Worm (Caenorhabditis elegans) whole organism, young adult: ENCODE measurements around the gene eef-1B.2.
"Not testable (repeated sequence)": the region's sequence is repeated elsewhere in the genome, so short reads cannot be mapped to it uniquely, and the experiment has no call there.

Experiments
- B0019.2 ChIP-seq: fragments of 200-800 bp; sonication (Bioruptor generic); conservative IDR thresholded peaks from 2 replicates; pipeline ENCODE4 v1.3.6; 2022; ENCODE audit warnings: missing genetic modification reagents, missing genetic modification characterization, missing compliant biosample characterization
- B0336.3 ChIP-seq: fragments of 200-800 bp; sonication (Bioruptor generic); IDR thresholded peaks from 2 replicates; pipeline ENCODE4 v1.3.6; 2022; ENCODE audit warnings: missing genetic modification characterization, missing compliant biosample characterization
- F10E7.11 ChIP-seq: sonication (generic microtip); optimal IDR thresholded peaks from 2 replicates; lab custom pipeline; 2017; ENCODE audit warnings: mild to moderate bottlenecking, missing genetic modification characterization, moderate library complexity, missing compliant biosample characterization
- F33H1.4 ChIP-seq: fragments of 200-800 bp; sonication (Bioruptor generic); IDR thresholded peaks from 2 replicates; pipeline ENCODE4 v1.3.6; 2022; ENCODE audit warnings: missing genetic modification reagents, missing genetic modification characterization, missing compliant biosample characterization
- K12H6.12 ChIP-seq: fragments of 200-800 bp; sonication (Bioruptor generic); optimal IDR thresholded peaks from 2 replicates; lab custom pipeline; 2018; ENCODE audit warnings: mild to moderate bottlenecking, missing genetic modification characterization, missing compliant biosample characterization
- T07F8.4 ChIP-seq: sonication (generic microtip); optimal IDR thresholded peaks from 2 replicates; lab custom pipeline; 2016; ENCODE audit warnings: mild to moderate bottlenecking, missing genetic modification characterization, moderate library complexity, missing compliant biosample characterization
- T26A5.8 ChIP-seq: sonication (generic microtip); optimal IDR thresholded peaks from 2 replicates; lab custom pipeline; 2016; ENCODE audit warnings: missing genetic modification characterization, missing compliant biosample characterization
- Y53F4B.3 ChIP-seq: fragments of 200-800 bp; sonication (Bioruptor generic); IDR thresholded peaks from 2 replicates; pipeline ENCODE4 v1.3.6; 2022; ENCODE audit warnings: missing genetic modification reagents, missing genetic modification characterization, missing compliant biosample characterization
- Y53G8AR.9 ChIP-seq: fragments of 200-800 bp; sonication (Bioruptor generic); conservative IDR thresholded peaks from 2 replicates; pipeline ENCODE4 v1.3.6; 2022; ENCODE audit warnings: missing genetic modification reagents, missing genetic modification characterization, missing compliant biosample characterization
- Y56A3A.18 ChIP-seq: fragments of 200-800 bp; sonication (Bioruptor generic); IDR thresholded peaks from 2 replicates; pipeline ENCODE4 v1.3.6; 2022; ENCODE audit warnings: missing genetic modification reagents, missing genetic modification characterization, missing compliant biosample characterization
- Y79H2A.3 ChIP-seq: fragments of 200-800 bp; sonication (Bioruptor generic); conservative IDR thresholded peaks from 2 replicates; pipeline ENCODE4 v1.3.6; 2022; ENCODE audit warnings: missing genetic modification reagents, missing genetic modification characterization, missing compliant biosample characterization
- Y95B8A.8 ChIP-seq: fragments of 200-800 bp; sonication (Bioruptor generic); IDR thresholded peaks from 2 replicates; pipeline ENCODE4 v1.3.6; 2022; ENCODE audit warnings: missing genetic modification reagents, missing genetic modification characterization, missing compliant biosample characterization
- aptf-3 ChIP-seq: fragments of 200-800 bp; sonication (Bioruptor generic); IDR thresholded peaks from 2 replicates; pipeline ENCODE4 v1.3.6; 2022; ENCODE audit warnings: missing genetic modification characterization, missing compliant biosample characterization
- attf-6 ChIP-seq: fragments of 200-800 bp; sonication (Bioruptor generic); IDR thresholded peaks from 2 replicates; pipeline ENCODE4 v1.3.6; 2022; ENCODE audit warnings: missing genetic modification reagents, missing genetic modification characterization, missing compliant biosample characterization
- bed-1 ChIP-seq: fragments of 200-800 bp; sonication (Bioruptor generic); IDR thresholded peaks from 2 replicates; pipeline ENCODE4 v1.3.6; 2022; ENCODE audit warnings: missing genetic modification reagents, missing genetic modification characterization, missing compliant biosample characterization
- ceh-100 ChIP-seq: fragments of 200-800 bp; sonication (Bioruptor generic); IDR thresholded peaks from 2 replicates; pipeline ENCODE4 v1.3.6; 2022; ENCODE audit warnings: missing genetic modification reagents, missing genetic modification characterization, missing compliant biosample characterization
- ceh-40 ChIP-seq: fragments of 200-800 bp; sonication (Bioruptor generic); IDR thresholded peaks from 2 replicates; pipeline ENCODE4 v1.3.6; 2022; ENCODE audit warnings: missing genetic modification characterization, missing compliant biosample characterization
- ceh-91 ChIP-seq: fragments of 200-800 bp; sonication (Bioruptor generic); IDR thresholded peaks from 2 replicates; pipeline ENCODE4 v1.3.6; 2022; ENCODE audit warnings: missing genetic modification reagents, missing genetic modification characterization, missing compliant biosample characterization
- dox-1 ChIP-seq: fragments of 200-800 bp; sonication (Bioruptor generic); IDR thresholded peaks from 2 replicates; pipeline ENCODE4 v1.3.6; 2022; ENCODE audit warnings: missing genetic modification reagents, missing genetic modification characterization, missing compliant biosample characterization
- egl-18 ChIP-seq: fragments of 200-800 bp; sonication (Bioruptor generic); IDR thresholded peaks from 2 replicates; pipeline ENCODE4 v1.3.6; 2022; ENCODE audit warnings: missing genetic modification reagents, missing genetic modification characterization, missing compliant biosample characterization
- egrh-3 ChIP-seq: fragments of 200-800 bp; sonication (Bioruptor generic); IDR thresholded peaks from 2 replicates; pipeline ENCODE4 v1.3.6; 2022; ENCODE audit warnings: missing genetic modification reagents, missing genetic modification characterization, missing compliant biosample characterization
- ekl-4 ChIP-seq: fragments of 200-800 bp; sonication (Bioruptor generic); IDR thresholded peaks from 2 replicates; pipeline ENCODE4 v1.3.6; 2022; ENCODE audit warnings: missing genetic modification reagents, missing genetic modification characterization, missing compliant biosample characterization
- gei-17 ChIP-seq: fragments of 200-800 bp; sonication (Bioruptor generic); optimal IDR thresholded peaks from 2 replicates; lab custom pipeline; 2018; ENCODE audit warnings: mild to moderate bottlenecking, missing genetic modification characterization, missing compliant biosample characterization
- hlh-26 ChIP-seq: fragments of 200-800 bp; sonication (Bioruptor generic); conservative IDR thresholded peaks from 2 replicates; pipeline ENCODE4 v1.3.6; 2022; ENCODE audit warnings: missing genetic modification reagents, missing genetic modification characterization, missing compliant biosample characterization
- hmg-1.2 ChIP-seq: fragments of 200-800 bp; sonication (Bioruptor generic); IDR thresholded peaks from 2 replicates; pipeline ENCODE4 v1.3.6; 2022; ENCODE audit warnings: missing genetic modification reagents, missing genetic modification characterization, missing compliant biosample characterization
- hsf-1 ChIP-seq: fragments of 200-800 bp; sonication (Bioruptor generic); IDR thresholded peaks from 2 replicates; pipeline ENCODE4 v1.3.6; 2022; ENCODE audit warnings: missing genetic modification reagents, missing genetic modification characterization, missing compliant biosample characterization
- lag-1 ChIP-seq: fragments of 200-800 bp; sonication (Bioruptor generic); IDR thresholded peaks from 2 replicates; pipeline ENCODE4 v1.3.6; 2022; ENCODE audit warnings: missing genetic modification reagents, missing genetic modification characterization, missing compliant biosample characterization
- let-526 ChIP-seq: fragments of 200-800 bp; sonication (Bioruptor generic); IDR thresholded peaks from 2 replicates; pipeline ENCODE4 v1.3.6; 2022; ENCODE audit warnings: missing genetic modification reagents, missing genetic modification characterization, missing compliant biosample characterization
- lir-1 ChIP-seq: fragments of 200-800 bp; sonication (Bioruptor generic); conservative IDR thresholded peaks from 2 replicates; pipeline ENCODE4 v1.3.6; 2022; ENCODE audit warnings: missing genetic modification reagents, missing genetic modification characterization, missing compliant biosample characterization
- madf-10 ChIP-seq: sonication (generic microtip); optimal IDR thresholded peaks from 2 replicates; lab custom pipeline; 2016; ENCODE audit warnings: mild to moderate bottlenecking, missing genetic modification characterization, missing compliant biosample characterization
- madf-3 ChIP-seq: fragments of 200-800 bp; sonication (Bioruptor generic); IDR thresholded peaks from 2 replicates; pipeline ENCODE4 v1.3.6; 2022; ENCODE audit warnings: missing genetic modification reagents, missing genetic modification characterization, missing compliant biosample characterization
- madf-6 ChIP-seq: fragments of 200-800 bp; sonication (Bioruptor generic); IDR thresholded peaks from 2 replicates; pipeline ENCODE4 v1.3.6; 2022; ENCODE audit warnings: missing genetic modification reagents, missing genetic modification characterization, missing compliant biosample characterization
- madf-8 ChIP-seq: fragments of 200-800 bp; sonication (Bioruptor generic); conservative IDR thresholded peaks from 2 replicates; pipeline ENCODE4 v1.3.6; 2022; ENCODE audit warnings: missing genetic modification reagents, missing genetic modification characterization, missing compliant biosample characterization
- mcd-1 ChIP-seq: fragments of 200-800 bp; sonication (Bioruptor generic); IDR thresholded peaks from 2 replicates; pipeline ENCODE4 v1.3.6; 2022; ENCODE audit warnings: missing genetic modification reagents, missing genetic modification characterization, missing compliant biosample characterization
- nhr-179 ChIP-seq: sonication (generic microtip); optimal IDR thresholded peaks from 2 replicates; lab custom pipeline; 2016; ENCODE audit warnings: mild to moderate bottlenecking, missing genetic modification characterization, missing compliant biosample characterization
- pbrm-1 ChIP-seq: fragments of 200-800 bp; sonication (Bioruptor generic); IDR thresholded peaks from 2 replicates; pipeline ENCODE4 v1.3.6; 2022; ENCODE audit warnings: missing genetic modification reagents, missing genetic modification characterization, missing compliant biosample characterization
- rcor-1 ChIP-seq: fragments of 200-800 bp; sonication (Bioruptor generic); IDR thresholded peaks from 2 replicates; pipeline ENCODE4 v1.3.6; 2022; ENCODE audit warnings: missing genetic modification reagents, missing genetic modification characterization, missing compliant biosample characterization
- rpc-1 ChIP-seq, 2 experiments: fragments of 150-350 bp in 1 of 2; sonication (generic microtip) in 1 of 2; optimal IDR thresholded peaks; 2 replicates each; lab custom pipeline; 2014 to 2018; ENCODE audit warnings: missing biosample characterization in 1 of 2, missing genetic modification characterization in 1 of 2, missing genetic modification reagents in 1 of 2, missing genotype in 1 of 2
- tbp1 ChIP-seq: fragments of 200-800 bp; sonication (Bioruptor generic); optimal IDR thresholded peaks from 2 replicates; lab custom pipeline; 2018; ENCODE audit warnings: mild to moderate bottlenecking, missing genetic modification characterization, missing compliant biosample characterization
- unc-130 ChIP-seq: sonication (generic microtip); optimal IDR thresholded peaks from 2 replicates; lab custom pipeline; 2016; ENCODE audit warnings: missing genetic modification reagents, missing genetic modification characterization, missing compliant biosample characterization
- ztf-18 ChIP-seq: sonication (generic microtip); optimal IDR thresholded peaks from 2 replicates; lab custom pipeline; 2016; ENCODE audit warnings: missing genotype, mild to moderate bottlenecking, missing genetic modification characterization, missing compliant biosample characterization
- ztf-26 ChIP-seq: sonication (generic microtip); optimal IDR thresholded peaks from 2 replicates; lab custom pipeline; 2017; ENCODE audit warnings: missing genetic modification characterization, missing compliant biosample characterization
- ztf-6 ChIP-seq: fragments of 200-800 bp; sonication (Bioruptor generic); IDR thresholded peaks from 2 replicates; pipeline ENCODE4 v1.3.6; 2022; ENCODE audit warnings: missing genetic modification reagents, missing genetic modification characterization, missing compliant biosample characterization

The eef-1B.2 gene

DNA sequence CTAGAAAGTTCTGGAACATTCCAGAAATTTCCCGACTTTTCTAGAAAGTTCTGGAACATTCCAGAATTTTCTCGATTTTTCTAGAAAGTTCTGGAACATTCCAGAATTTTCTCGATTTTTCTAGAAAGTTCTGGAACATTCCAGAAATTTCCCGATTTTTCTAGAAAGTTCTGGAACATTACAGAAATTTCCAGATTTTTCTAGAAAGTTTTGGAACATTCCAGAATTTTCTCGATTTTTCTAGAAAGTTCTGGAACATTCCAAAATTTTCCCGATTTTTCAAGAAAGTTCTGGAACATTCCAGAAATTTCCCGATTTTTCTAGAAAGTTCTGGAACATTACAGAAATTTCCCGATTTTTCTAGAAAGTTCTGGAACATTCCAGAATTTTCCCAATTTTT lies 22.0 kb downstream of the eef-1B.2 start (continued):
- TF ChIP-seq ceh-40 (GFP tag; lab: Robert Waterston, UW) (peak; percentile 97), gei-17 (GFP tag; lab: Kevin White, UChicago) (peak; percentile 61), mcd-1 (GFP tag; lab: Robert Waterston, UW) (peak; percentile 62; the same call in 1 of the 2 replicates), let-526 (GFP tag; lab: Robert Waterston, UW) (peak; percentile 97), hmg-1.2 (GFP tag; lab: Robert Waterston, UW) (0 out of 2 replicates have a peak, but pooled peaks have one; percentile 13), ztf-6 (0 out of 2 replicates have a peak, but pooled peaks have one; percentile 70), tbp1 (GFP tag; lab: Kevin White, UChicago) (peak; percentile 62), aptf-3 (GFP tag; lab: Robert Waterston, UW) (peak; percentile 99), bed-1 (peak; percentile 78), madf-8 (GFP tag; lab: Robert Waterston, UW) (peak; percentile 63), Y95B8A.8 (GFP tag; lab: Robert Waterston, UW) (peak; percentile 98), egl-18 (GFP tag; lab: Robert Waterston, UW) (peak; percentile 94), dox-1 (GFP tag; lab: Robert Waterston, UW) (peak; percentile 100), egrh-3 (GFP tag; lab: Robert Waterston, UW) (peak; percentile 93), Y53G8AR.9 (peak; percentile 87), attf-6 (GFP tag; lab: Robert Waterston, UW) (peak; percentile 99), Y53F4B.3 (GFP tag; lab: Robert Waterston, UW) (peak; percentile 96), ekl-4 (peak; percentile 98), F33H1.4 (GFP tag; lab: Robert Waterston, UW) (peak; percentile 72), rpc-1 (optimal IDR thresholded peaks at IDR 0.05; lab: Kevin White, UChicago) (peak; percentile 39)
- not testable (repeated sequence) for TF ChIP-seq rpc-1 (tag; optimal IDR thresholded peaks at IDR 0.05; lab: Kevin White, UChicago)

DNA sequence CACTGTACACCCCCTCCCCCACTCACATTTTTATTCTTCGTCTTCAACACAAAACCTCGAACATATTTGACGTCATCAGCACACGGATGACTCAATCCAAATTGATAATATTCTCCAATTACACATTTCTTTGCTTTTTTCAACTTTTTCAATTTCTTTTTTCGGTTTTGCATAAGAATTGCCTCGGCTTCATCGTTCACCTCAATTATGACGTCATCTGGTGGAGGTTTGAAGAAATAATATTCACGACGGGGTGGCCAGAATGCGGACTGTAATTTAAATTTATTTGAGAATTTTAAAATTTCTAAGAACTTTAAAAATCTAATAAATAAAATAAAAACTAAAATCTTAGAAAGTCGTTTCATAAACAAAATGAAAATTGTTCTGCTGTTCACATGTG lies 26.7 kb downstream of the eef-1B.2 start:
- TF ChIP-seq ztf-26 (tag; lab: Kevin White, UChicago) = no peak
- TF ChIP-seq madf-8 (GFP tag; lab: Robert Waterston, UW) = no peak
- no peak for TF ChIP-seq T26A5.8
- no peak for TF ChIP-seq Y79H2A.3
- TF ChIP-seq madf-3 = no peak
- no peak for TF ChIP-seq B0019.2 (GFP tag; lab: Robert Waterston, UW)
- no peak for TF ChIP-seq ceh-91 (GFP tag; lab: Robert Waterston, UW)
- no peak for TF ChIP-seq ceh-100
- no peak for TF ChIP-seq ztf-6

DNA sequence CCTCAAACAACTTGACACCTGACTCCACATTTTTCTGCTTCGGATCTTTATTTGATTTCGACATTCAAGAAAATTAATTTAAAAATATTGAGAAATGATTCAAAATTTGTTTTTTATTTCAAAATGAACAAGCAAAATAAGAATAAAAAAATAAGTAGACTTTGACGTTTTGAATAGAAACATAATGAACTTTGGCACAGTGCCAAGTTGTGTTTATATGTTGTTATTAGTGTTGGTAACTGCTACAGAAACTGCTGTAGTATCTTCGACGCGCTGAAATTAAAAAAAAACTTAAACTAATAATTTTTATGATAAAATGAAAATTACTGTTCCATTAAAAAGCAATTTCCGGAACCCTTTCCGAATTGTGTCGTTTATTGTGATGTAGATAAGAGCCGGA lies 28.5 kb downstream of the eef-1B.2 start, which contains the start of gene Y41E3.18:
TSS of gene Y41E3.18 (minus strand) at position 101 of the 400 bp plus-strand sequence.
- TF ChIP-seq hlh-26 = no peak
- TF ChIP-seq ztf-18 = no peak
- TF ChIP-seq lir-1 = no peak
- no peak for TF ChIP-seq madf-10 (tag; lab: Kevin White, UChicago)
- TF ChIP-seq unc-130 (GFP tag; lab: Kevin White, UChicago) = no peak
- TF ChIP-seq lag-1 (GFP tag; lab: Robert Waterston, UW) = no peak
- no peak for TF ChIP-seq rcor-1 (GFP tag; lab: Robert Waterston, UW)
- TF ChIP-seq pbrm-1 (GFP tag; lab: Robert Waterston, UW) = no peak
- TF ChIP-seq hsf-1 (GFP tag; lab: Robert Waterston, UW) = no peak
- TF ChIP-seq egrh-3 (GFP tag; lab: Robert Waterston, UW) = no peak
- TF ChIP-seq madf-8 (GFP tag; lab: Robert Waterston, UW) = no peak
- TF ChIP-seq nhr-179 (tag; lab: Kevin White, UChicago) = no peak
- no peak for TF ChIP-seq F10E7.11 (tag; lab: Kevin White, UChicago)
- TF ChIP-seq Y56A3A.18 (GFP tag; lab: Robert Waterston, UW) = no peak
- no peak for TF ChIP-seq B0336.3 (GFP tag; lab: Robert Waterston, UW)
- no peak for TF ChIP-seq K12H6.12 (tag; lab: Kevin White, UChicago)
- TF ChIP-seq T07F8.4 (tag; lab: Kevin White, UChicago) = no peak
- TF ChIP-seq madf-6 (GFP tag; lab: Robert Waterston, UW) = no peak
- TF ChIP-seq Y95B8A.8 (GFP tag; lab: Robert Waterston, UW) = no peak
- TF ChIP-seq ztf-26 (tag; lab: Kevin White, UChicago) = no peak
